Worm (Caenorhabditis elegans) whole organism, L1 larva: Measurements from ENCODE around the gene srh-234.

Source experiments
- C16A3.4 ChIP-seq: fragments of 150-350 bp; optimal IDR thresholded peaks from 2 replicates; lab custom pipeline; 2014; ENCODE audit warnings: missing biosample characterization, missing genetic modification characterization
- aha-1 ChIP-seq: fragments of 150-350 bp; optimal IDR thresholded peaks from 2 replicates; lab custom pipeline; 2014; ENCODE audit warnings: missing biosample characterization, missing genetic modification characterization
- dpl-1 ChIP-seq, 3 experiments: fragments of 150-350 bp in 2 of 3; sonication (generic microtip) in 1 of 3; optimal IDR thresholded peaks; 2 replicates each; lab custom pipeline; 2014 to 2017; ENCODE audit warnings: missing biosample characterization in 3 of 3, missing genetic modification characterization in 3 of 3, missing genetic modification reagents in 3 of 3
- dsc-1 ChIP-seq: sonication (generic microtip); optimal IDR thresholded peaks from 2 replicates; lab custom pipeline; 2016; ENCODE audit warnings: mild to moderate bottlenecking, missing genetic modification characterization, missing compliant biosample characterization
- efl-1 ChIP-seq, 4 experiments: fragments of 150-350 bp; optimal IDR thresholded peaks in 3 of 4; peaks in 1 of 4; 1 replicate in 1 of 4; 2 replicates in 3 of 4; lab custom pipeline; 2014; ENCODE audit warnings: missing biosample characterization in 2 of 4, missing genetic modification characterization in 2 of 4, missing genetic modification reagents in 2 of 4
- egl-13 ChIP-seq: sonication (generic microtip); optimal IDR thresholded peaks from 2 replicates; lab custom pipeline; 2016; ENCODE audit warnings: missing genotype, missing genetic modification reagents, missing genetic modification characterization, missing compliant biosample characterization
- hlh-17 ChIP-seq: fragments of 200-800 bp; sonication (Bioruptor generic); optimal IDR thresholded peaks from 2 replicates; lab custom pipeline; 2018; ENCODE audit warnings: missing genetic modification characterization, mild to moderate bottlenecking, missing compliant biosample characterization, moderate library complexity, borderline replicate concordance
- hpl-2 ChIP-seq: fragments of 150-350 bp; optimal IDR thresholded peaks from 2 replicates; lab custom pipeline; 2014; ENCODE audit warnings: missing biosample characterization, missing genetic modification reagents, missing genetic modification characterization
- lin-15B ChIP-seq: fragments of 150-350 bp; sonication (generic microtip); optimal IDR thresholded peaks from 3 replicates; lab custom pipeline; 2014; ENCODE audit warnings: missing biosample characterization, missing genetic modification characterization
- lin-35 ChIP-seq, 2 experiments: fragments of 150-350 bp; optimal IDR thresholded peaks; 2 replicates each; lab custom pipeline; 2014; ENCODE audit warnings: missing biosample characterization in 2 of 2, missing genetic modification characterization in 2 of 2, missing genetic modification reagents in 2 of 2
- mef-2 ChIP-seq: fragments of 150-350 bp; optimal IDR thresholded peaks from 2 replicates; lab custom pipeline; 2014; ENCODE audit warnings: missing biosample characterization, missing genetic modification characterization
- nhr-19 ChIP-seq: fragments of 200-800 bp; sonication (Bioruptor generic); conservative IDR thresholded peaks from 2 replicates; pipeline ENCODE4 v1.3.6; 2022; ENCODE audit warnings: missing genetic modification characterization, missing compliant biosample characterization
- nhr-28 ChIP-seq: fragments of 150-350 bp; optimal IDR thresholded peaks from 2 replicates; lab custom pipeline; 2014; ENCODE audit warnings: missing biosample characterization, missing genetic modification characterization
- nhr-71 ChIP-seq: sonication (generic microtip); optimal IDR thresholded peaks from 2 replicates; lab custom pipeline; 2016; ENCODE audit warnings: mild to moderate bottlenecking, missing genetic modification characterization, moderate library complexity, missing compliant biosample characterization
- nhr-76 ChIP-seq: sonication (generic microtip); optimal IDR thresholded peaks from 2 replicates; lab custom pipeline; 2017; ENCODE audit warnings: missing biosample characterization, missing genetic modification characterization
- nhr-85 ChIP-seq: sonication (generic microtip); peaks from one replicate; lab custom pipeline; 2016; ENCODE audit warnings: missing genetic modification characterization, inconsistent platforms, missing compliant biosample characterization
- snpc-4 ChIP-seq: fragments of 150-350 bp; optimal IDR thresholded peaks from 2 replicates; lab custom pipeline; 2014; ENCODE audit warnings: missing biosample characterization, missing genetic modification characterization
- snu-23 ChIP-seq: sonication (generic microtip); optimal IDR thresholded peaks from 2 replicates; lab custom pipeline; 2016; ENCODE audit warnings: missing genetic modification characterization, missing compliant biosample characterization
- unc-30 ChIP-seq: sonication (generic microtip); optimal IDR thresholded peaks from 2 replicates; lab custom pipeline; 2017; ENCODE audit warnings: missing biosample characterization, missing genetic modification characterization
- ztf-11 ChIP-seq, 2 experiments: sonication (generic microtip); optimal IDR thresholded peaks; 2 replicates each; lab custom pipeline; 2016 to 2017; ENCODE audit warnings: missing genetic modification characterization in 2 of 2, missing biosample characterization in 1 of 2, missing compliant biosample characterization in 1 of 2

The srh-234 gene

ce11 chrV:7603404-7603803, 48.3 kb downstream of the srh-234 start, which contains the start of gene C50E3.11:
TSS of gene C50E3.11 (minus strand) at chrV:7603486.
- no peak for TF ChIP-seq nhr-76 (tag; lab: Kevin White, UChicago)

- no peak for TF ChIP-seq C16A3.4 (tag; lab: Kevin White, UChicago)
- no peak for TF ChIP-seq nhr-71 (tag; lab: Kevin White, UChicago)
- no peak for TF ChIP-seq lin-15B (tag; lab: Kevin White, UChicago)
- no peak for TF ChIP-seq lin-35 (GFP tag; optimal IDR thresholded peaks at IDR 0.05; lab: Kevin White, UChicago)
- no peak for TF ChIP-seq efl-1 (optimal IDR thresholded peaks at IDR 0.05; lab: Kevin White, UChicago)
- TF ChIP-seq efl-1 (GFP tag; optimal IDR thresholded peaks at IDR 0.05 in 1 of 2; lab: Kevin White, UChicago), result no peak
- TF ChIP-seq ztf-11 (tag; optimal IDR thresholded peaks at IDR 0.05; lab: Kevin White, UChicago), result no peak
- no peak for TF ChIP-seq nhr-28 (tag; lab: Kevin White, UChicago)
- TF ChIP-seq dpl-1 (GFP tag; optimal IDR thresholded peaks at IDR 0.05; lab: Kevin White, UChicago), result no peak
- TF ChIP-seq hpl-2 (GFP tag; lab: Kevin White, UChicago), result no peak
- no peak for TF ChIP-seq aha-1 (tag; lab: Kevin White, UChicago)
- no peak for TF ChIP-seq egl-13 (tag; lab: Kevin White, UChicago)
- no peak for TF ChIP-seq snu-23 (GFP tag; lab: Kevin White, UChicago)
- no peak for TF ChIP-seq snpc-4 (tag; lab: Kevin White, UChicago)
- no peak for TF ChIP-seq dsc-1 (tag; lab: Kevin White, UChicago)
- TF ChIP-seq hlh-17 (GFP tag; lab: Kevin White, UChicago), result no peak
- no peak for TF ChIP-seq nhr-19
- no peak for TF ChIP-seq unc-30 (tag; lab: Kevin White, UChicago)
- no peak for TF ChIP-seq mef-2 (tag; lab: Kevin White, UChicago)
- no peak for TF ChIP-seq nhr-85 (tag; lab: Kevin White, UChicago)
Measured at ce11 chrV:7601443-7601842, 50.2 kb downstream of the srh-234 start, which contains the start of gene scl-26. TSS of gene scl-26 (minus strand) at chrV:7601543.
